Fruit fly (Drosophila melanogaster): ENCODE data around the gene CG3842.

DNA sequence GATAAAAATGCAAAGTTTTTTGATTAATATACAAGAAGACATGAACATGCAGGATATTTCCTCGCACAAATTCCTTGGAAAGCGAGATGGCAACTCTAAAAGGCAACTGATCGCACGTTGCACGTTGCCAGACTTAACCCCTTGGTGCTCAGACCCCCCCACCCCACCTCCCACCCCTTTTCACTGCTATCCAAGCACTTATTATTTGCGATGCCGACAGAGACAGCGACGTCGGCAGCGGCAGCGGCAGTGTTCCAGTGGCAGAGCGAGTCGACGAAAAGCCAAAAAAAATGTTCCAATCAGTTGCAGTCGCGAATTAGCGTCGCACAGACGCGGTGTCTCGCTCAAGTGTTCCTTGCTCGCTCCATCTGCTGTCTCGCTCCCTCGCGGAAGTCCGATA lies 33.9 kb upstream of the CG3842 start, which contains the start of gene CG3823:
- TF ChIP-seq psq (optimal IDR thresholded peaks at IDR 0.05) (no peak), Dll (optimal IDR thresholded peaks at IDR 0.05) (no peak), CG8478 (optimal IDR thresholded peaks at IDR 0.05) (no peak), usp (GFP tag; optimal IDR thresholded peaks at IDR 0.05) (no peak), pan (optimal IDR thresholded peaks at IDR 0.05) (no peak), EcR (GFP tag; optimal IDR thresholded peaks at IDR 0.05) (no peak)
